Worm (Caenorhabditis elegans) whole organism, L4 larva: ENCODE results near the gene egrh-3.

Experiments used
- F26F4.8 ChIP-seq: fragments of 200-800 bp; sonication (Bioruptor generic); conservative IDR thresholded peaks from 2 replicates; pipeline ENCODE4 v1.3.6; 2022; ENCODE audit warnings: missing genetic modification characterization, missing compliant biosample characterization
- F49E8.2 ChIP-seq: sonication (generic microtip); optimal IDR thresholded peaks from 2 replicates; lab custom pipeline; 2016; ENCODE audit warnings: missing compliant biosample characterization, mild to moderate bottlenecking, missing genetic modification characterization, borderline replicate concordance
- R02D3.7 ChIP-seq: fragments of 150-350 bp; sonication (generic microtip); optimal IDR thresholded peaks from 3 replicates; lab custom pipeline; 2014; ENCODE audit warnings: missing biosample characterization, missing genetic modification characterization
- Y105C5A.15 ChIP-seq: fragments of 200-800 bp; sonication (Bioruptor generic); IDR thresholded peaks from 2 replicates; pipeline ENCODE4 v1.3.6; 2022; ENCODE audit warnings: missing genetic modification characterization, missing compliant biosample characterization
- Y48G9A.11 ChIP-seq: fragments of 200-800 bp; sonication (Bioruptor generic); IDR thresholded peaks from 2 replicates; pipeline ENCODE4 v1.3.6; 2022; ENCODE audit warnings: missing genetic modification reagents, missing genetic modification characterization, missing compliant biosample characterization
- ceh-28 ChIP-seq: fragments of 150-350 bp; optimal IDR thresholded peaks from 2 replicates; lab custom pipeline; 2014; ENCODE audit warnings: missing biosample characterization, missing genetic modification reagents, missing genetic modification characterization
- ceh-32 ChIP-seq: sonication (generic microtip); optimal IDR thresholded peaks from 2 replicates; lab custom pipeline; 2016; ENCODE audit warnings: mild to moderate bottlenecking, missing genetic modification characterization, missing compliant biosample characterization; ENCODE audit not compliant: poor library complexity
- ceh-44 ChIP-seq: fragments of 200-800 bp; sonication (Bioruptor generic); IDR thresholded peaks from 2 replicates; pipeline ENCODE4 v1.3.6; 2022; ENCODE audit warnings: missing genetic modification reagents, missing genetic modification characterization, missing compliant biosample characterization
- cey-2 ChIP-seq: sonication (generic microtip); optimal IDR thresholded peaks from 3 replicates; lab custom pipeline; 2017; ENCODE audit warnings: missing genetic modification characterization, mild to moderate bottlenecking, missing compliant biosample characterization, antibody characterized with exemption, borderline replicate concordance; ENCODE audit not compliant: insufficient read depth
- ctbp-1 ChIP-seq: fragments of 200-800 bp; sonication (Bioruptor generic); IDR thresholded peaks from 2 replicates; pipeline ENCODE4 v1.3.6; 2022; ENCODE audit warnings: missing genetic modification reagents, missing genetic modification characterization, missing compliant biosample characterization
- daf-8 ChIP-seq: fragments of 200-800 bp; sonication (Bioruptor generic); IDR thresholded peaks from 2 replicates; pipeline ENCODE4 v1.3.6; 2022; ENCODE audit warnings: missing genetic modification characterization, missing compliant biosample characterization
- dmd-6 ChIP-seq: fragments of 200-800 bp; sonication (Bioruptor generic); IDR thresholded peaks from 2 replicates; pipeline ENCODE4 v1.3.6; 2022; ENCODE audit warnings: missing genetic modification reagents, missing genetic modification characterization, missing compliant biosample characterization
- dmd-8 ChIP-seq: fragments of 200-800 bp; sonication (Bioruptor generic); IDR thresholded peaks from 2 replicates; pipeline ENCODE4 v1.3.6; 2022; ENCODE audit warnings: missing genetic modification characterization, missing compliant biosample characterization
- duxl-1 ChIP-seq: sonication (generic microtip); optimal IDR thresholded peaks from 2 replicates; lab custom pipeline; 2016; ENCODE audit warnings: mild to moderate bottlenecking, missing genetic modification characterization, moderate library complexity, missing compliant biosample characterization; ENCODE audit not compliant: poor library complexity
- egl-43 ChIP-seq: fragments of 200-800 bp; sonication (Bioruptor generic); IDR thresholded peaks from 2 replicates; pipeline ENCODE4 v1.3.6; 2022; ENCODE audit warnings: missing genetic modification reagents, missing genetic modification characterization, missing compliant biosample characterization
- fkh-10 ChIP-seq: fragments of 150-350 bp; optimal IDR thresholded peaks from 2 replicates; lab custom pipeline; 2014; ENCODE audit warnings: missing biosample characterization, missing genetic modification reagents, missing genetic modification characterization
- fos-1 ChIP-seq: fragments of 150-350 bp; optimal IDR thresholded peaks from 2 replicates; lab custom pipeline; 2014; ENCODE audit warnings: missing biosample characterization, missing genetic modification characterization
- hmg-1.1 ChIP-seq: fragments of 200-800 bp; sonication (Bioruptor generic); IDR thresholded peaks from 2 replicates; pipeline ENCODE4 v1.3.6; 2022; ENCODE audit warnings: missing genetic modification reagents, missing genetic modification characterization, missing compliant biosample characterization
- jun-1 ChIP-seq: fragments of 150-350 bp; optimal IDR thresholded peaks from 2 replicates; lab custom pipeline; 2014; ENCODE audit warnings: missing biosample characterization, missing genetic modification reagents, missing genetic modification characterization
- lim-7 ChIP-seq: fragments of 200-800 bp; sonication (Bioruptor generic); IDR thresholded peaks from 2 replicates; pipeline ENCODE4 v1.3.6; 2022; ENCODE audit warnings: missing genetic modification characterization, missing compliant biosample characterization
- lin-13 ChIP-seq: fragments of 150-350 bp; optimal IDR thresholded peaks from 2 replicates; lab custom pipeline; 2014; ENCODE audit warnings: missing biosample characterization, missing genetic modification reagents, missing genetic modification characterization
- lin-15B ChIP-seq: fragments of 150-350 bp; sonication (generic microtip); optimal IDR thresholded peaks from 3 replicates; lab custom pipeline; 2014; ENCODE audit warnings: missing biosample characterization, missing genetic modification characterization
- lin-39 ChIP-seq: fragments of 150-350 bp; optimal IDR thresholded peaks from 2 replicates; lab custom pipeline; 2014; ENCODE audit warnings: missing biosample characterization, missing genetic modification reagents, missing genetic modification characterization
- lsy-2 ChIP-seq, 2 experiments: fragments of 150-350 bp in 1 of 2; sonication (generic microtip) in 1 of 2; optimal IDR thresholded peaks; 2 replicates each; lab custom pipeline; 2014 to 2017; ENCODE audit warnings: missing biosample characterization in 2 of 2, missing genetic modification characterization in 2 of 2
- madf-5 ChIP-seq, 2 experiments: fragments of 200-800 bp; sonication (Bioruptor generic); IDR thresholded peaks; 2 replicates each; pipeline ENCODE4 v1.3.6; 2022; ENCODE audit warnings: missing compliant biosample characterization in 2 of 2, missing genetic modification characterization in 2 of 2
- madf-9 ChIP-seq: fragments of 200-800 bp; sonication (Bioruptor generic); conservative IDR thresholded peaks from 2 replicates; pipeline ENCODE4 v1.3.6; 2022; ENCODE audit warnings: missing genetic modification reagents, missing genetic modification characterization, missing compliant biosample characterization
- mep-1 ChIP-seq: fragments of 150-350 bp; sonication (generic microtip); optimal IDR thresholded peaks from 3 replicates; lab custom pipeline; 2014; ENCODE audit warnings: missing biosample characterization, missing genetic modification characterization
- mxl-3 ChIP-seq: fragments of 200-800 bp; sonication (Bioruptor generic); optimal IDR thresholded peaks from 2 replicates; lab custom pipeline; 2018; ENCODE audit warnings: mild to moderate bottlenecking, missing genetic modification characterization, missing compliant biosample characterization
- nhr-10 ChIP-seq: fragments of 150-350 bp; optimal IDR thresholded peaks from 2 replicates; lab custom pipeline; 2014; ENCODE audit warnings: missing biosample characterization, missing genetic modification characterization
- nhr-102 ChIP-seq: sonication (generic microtip); optimal IDR thresholded peaks from 2 replicates; lab custom pipeline; 2016; ENCODE audit warnings: mild to moderate bottlenecking, missing genetic modification characterization, moderate library complexity, missing compliant biosample characterization
- nhr-11 ChIP-seq: fragments of 150-350 bp; optimal IDR thresholded peaks from 2 replicates; lab custom pipeline; 2014; ENCODE audit warnings: missing biosample characterization, missing genetic modification characterization
- nhr-237 ChIP-seq: sonication (generic microtip); optimal IDR thresholded peaks from 2 replicates; lab custom pipeline; 2017; ENCODE audit warnings: missing biosample characterization, missing genetic modification characterization
- nhr-28 ChIP-seq: fragments of 150-350 bp; optimal IDR thresholded peaks from 2 replicates; lab custom pipeline; 2014; ENCODE audit warnings: missing biosample characterization, missing genetic modification characterization
- nhr-41 ChIP-seq: fragments of 200-800 bp; sonication (Bioruptor generic); IDR thresholded peaks from 2 replicates; pipeline ENCODE4 v1.3.6; 2022; ENCODE audit warnings: missing genetic modification reagents, missing genetic modification characterization, missing compliant biosample characterization
- nhr-42 ChIP-seq: fragments of 200-800 bp; sonication (Bioruptor generic); IDR thresholded peaks from 2 replicates; pipeline ENCODE4 v1.3.6; 2022; ENCODE audit warnings: missing genetic modification characterization, missing compliant biosample characterization
- nhr-48 ChIP-seq: sonication (generic microtip); optimal IDR thresholded peaks from 2 replicates; lab custom pipeline; 2016; ENCODE audit warnings: mild to moderate bottlenecking, missing genetic modification characterization, missing compliant biosample characterization
- nhr-77 ChIP-seq: fragments of 150-350 bp; optimal IDR thresholded peaks from 2 replicates; lab custom pipeline; 2014; ENCODE audit warnings: missing biosample characterization, missing genetic modification characterization
- pha-4 ChIP-seq, 2 experiments: fragments of 150-350 bp in 1 of 2; fragments of 200-800 bp in 1 of 2; sonication (Bioruptor generic) in 1 of 2; IDR thresholded peaks in 1 of 2; optimal IDR thresholded peaks in 1 of 2; 2 replicates each; pipeline versions ENCODE4 v1.3.6 to Lab custom; 2014 to 2022; ENCODE audit warnings: missing genetic modification characterization in 2 of 2, missing genetic modification reagents in 2 of 2, missing biosample characterization in 1 of 2, missing compliant biosample characterization in 1 of 2
- set-16 ChIP-seq: fragments of 200-800 bp; sonication (Bioruptor generic); IDR thresholded peaks from 2 replicates; pipeline ENCODE4 v1.3.6; 2022; ENCODE audit warnings: missing genetic modification reagents, missing genetic modification characterization, missing compliant biosample characterization
- snpc-4 ChIP-seq: fragments of 150-350 bp; optimal IDR thresholded peaks from 2 replicates; lab custom pipeline; 2014; ENCODE audit warnings: missing biosample characterization, missing genetic modification characterization
- spr-1 ChIP-seq: sonication (generic microtip); optimal IDR thresholded peaks from 2 replicates; lab custom pipeline; 2016; ENCODE audit warnings: mild to moderate bottlenecking, missing genetic modification characterization, missing compliant biosample characterization
- tag-97 ChIP-seq: fragments of 200-800 bp; sonication (Bioruptor generic); IDR thresholded peaks from 2 replicates; pipeline ENCODE4 v1.3.6; 2022; ENCODE audit warnings: missing genetic modification characterization, missing compliant biosample characterization
- unc-130 ChIP-seq: sonication (generic microtip); optimal IDR thresholded peaks from 2 replicates; lab custom pipeline; 2016; ENCODE audit warnings: missing genetic modification reagents, missing genetic modification characterization, missing compliant biosample characterization
- unc-39 ChIP-seq: sonication (generic microtip); optimal IDR thresholded peaks from 2 replicates; lab custom pipeline; 2017; ENCODE audit warnings: missing biosample characterization, missing genetic modification characterization
- unc-62 ChIP-seq, 3 experiments: fragments of 150-350 bp in 1 of 3; sonication (generic microtip); optimal IDR thresholded peaks in 2 of 3; peaks in 1 of 3; 1 replicate in 1 of 3; 2 replicates in 2 of 3; lab custom pipeline; 2014 to 2017; ENCODE audit warnings: missing biosample characterization in 3 of 3, missing genetic modification characterization in 3 of 3, missing genetic modification reagents in 3 of 3, missing genotype in 1 of 3
- vab-7 ChIP-seq: fragments of 200-800 bp; sonication (Bioruptor generic); IDR thresholded peaks from 2 replicates; pipeline ENCODE4 v1.3.6; 2022; ENCODE audit warnings: missing genetic modification reagents, missing genetic modification characterization, missing compliant biosample characterization
- zfp-2 ChIP-seq: sonication (generic microtip); optimal IDR thresholded peaks from 2 replicates; lab custom pipeline; 2016; ENCODE audit warnings: mild to moderate bottlenecking, missing genetic modification characterization, missing compliant biosample characterization
- zfp-3 ChIP-seq: fragments of 200-800 bp; sonication (Bioruptor generic); conservative IDR thresholded peaks from 2 replicates; pipeline ENCODE4 v1.3.6; 2022; ENCODE audit warnings: missing genetic modification reagents, missing genetic modification characterization, missing compliant biosample characterization
- ztf-11 ChIP-seq: fragments of 150-350 bp; optimal IDR thresholded peaks from 2 replicates; lab custom pipeline; 2014; ENCODE audit warnings: missing biosample characterization, missing genetic modification characterization

egrh-3 gene

ce11 chrIV:2708329-2708965 lies 19.9 kb upstream of the egrh-3 start (continued):
- TF ChIP-seq tag-97 (no peak), nhr-237 (tag; lab: Kevin White, UChicago) (no peak), lin-39 (tag; lab: Kevin White, UChicago) (no peak), ceh-32 (no peak), Y48G9A.11 (GFP tag; lab: Robert Waterston, UW) (peak; percentile 53; the same call in 1 of the 2 replicates), nhr-42 (GFP tag; lab: Robert Waterston, UW) (no peak; the same call in 1 of the 2 replicates), set-16 (GFP tag; lab: Robert Waterston, UW) (peak; percentile 93), Y105C5A.15 (GFP tag; lab: Robert Waterston, UW) (no peak), daf-8 (GFP tag; lab: Robert Waterston, UW) (no peak), zfp-3 (GFP tag; lab: Robert Waterston, UW) (no peak), fkh-10 (GFP tag; lab: Kevin White, UChicago) (peak; percentile 51), ceh-44 (GFP tag; lab: Robert Waterston, UW) (0 out of 2 replicates have a peak, but pooled peaks have one; percentile 44), duxl-1 (tag; lab: Kevin White, UChicago) (peak; percentile 75), ztf-11 (tag; lab: Kevin White, UChicago) (no peak), nhr-48 (tag; lab: Kevin White, UChicago) (peak; percentile 51), mep-1 (peak; percentile 91), lsy-2 (tag; optimal IDR thresholded peaks at IDR 0.05; lab: Kevin White, UChicago) (peak; percentile 55 to 86), egl-43 (peak; percentile 78), spr-1 (tag; lab: Kevin White, UChicago) (peak; percentile 83), snpc-4 (tag; lab: Kevin White, UChicago) (no peak), dmd-6 (GFP tag; lab: Robert Waterston, UW) (peak; percentile 78), cey-2 (tag; lab: Kevin White, UChicago) (no peak), F26F4.8 (GFP tag; lab: Robert Waterston, UW) (no peak), lin-13 (GFP tag; lab: Kevin White, UChicago) (peak; percentile 82), hmg-1.1 (GFP tag; lab: Robert Waterston, UW) (peak; percentile 96), R02D3.7 (tag; lab: Kevin White, UChicago) (no peak), nhr-28 (tag; lab: Kevin White, UChicago) (peak; percentile 67), unc-39 (tag; lab: Kevin White, UChicago) (no peak), madf-9 (GFP tag; lab: Robert Waterston, UW) (no peak), ceh-28 (peak; percentile 26), lin-15B (peak; percentile 19), nhr-77 (no peak), nhr-11 (peak; percentile 40), lim-7 (0 out of 2 replicates have a peak, but pooled peaks have one; percentile 41), ctbp-1 (GFP tag; lab: Robert Waterston, UW) (peak; percentile 68), zfp-2 (peak; percentile 23), F49E8.2 (tag; lab: Kevin White, UChicago) (no peak), fos-1 (tag; lab: Kevin White, UChicago) (no peak), mxl-3 (GFP tag; lab: Kevin White, UChicago) (peak; percentile 86), nhr-41 (GFP tag; lab: Robert Waterston, UW) (no peak), jun-1 (tag; lab: Kevin White, UChicago) (peak; percentile 3), unc-62 (GFP tag; optimal IDR thresholded peaks at IDR 0.05 in 1 of 2; lab: Kevin White, UChicago) (peak in 1 of 2 experiments; percentile 64), unc-62 (tag; optimal IDR thresholded peaks at IDR 0.05; lab: Kevin White, UChicago) (no peak), unc-130 (GFP tag; lab: Kevin White, UChicago) (peak; percentile 50), dmd-8 (GFP tag; lab: Robert Waterston, UW) (no peak), vab-7 (GFP tag; lab: Robert Waterston, UW) (peak; percentile 40; the same call in 1 of the 2 replicates), pha-4 (GFP tag; IDR thresholded peaks at IDR 0.05; lab: Robert Waterston, UW) (peak; percentile 46), pha-4 (tag; optimal IDR thresholded peaks at IDR 0.05; lab: Kevin White, UChicago) (no peak), nhr-102 (tag; lab: Kevin White, UChicago) (peak; percentile 53), nhr-10 (no peak), madf-5 (GFP tag; IDR thresholded peaks at IDR 0.05; lab: Robert Waterston, UW) (no peak)
